Fruit fly (Drosophila melanogaster) whole organism, embryonic: ENCODE measurements around the gene CG4658.
A peak's percentile ranks its signal among the peaks of the same experiment; 100 is the strongest.

Experiments
- B-H2 ChIP-seq: fragments of 200-800 bp; sonication (Bioruptor generic); optimal IDR thresholded peaks from 2 replicates; lab custom pipeline; 2018; ENCODE audit warnings: missing biosample characterization, mild to moderate bottlenecking, missing genetic modification characterization
- Blimp-1 ChIP-seq: fragments of 200-800 bp; sonication (Bioruptor generic); optimal IDR thresholded peaks from 3 replicates; lab custom pipeline; 2018; ENCODE audit warnings: missing biosample characterization, missing genetic modification characterization, mild to moderate bottlenecking, moderate library complexity, missing genetic modification reagents
- CG10321 ChIP-seq: fragments of 200-800 bp; sonication (Bioruptor generic); IDR thresholded peaks from 2 replicates; pipeline ENCODE4 v1.3.6; 2022; ENCODE audit warnings: missing biosample characterization, missing genetic modification characterization
- CG10959 ChIP-seq: fragments of 200-800 bp; sonication (Bioruptor generic); IDR thresholded peaks from 2 replicates; pipeline ENCODE4 v1.3.6; 2022; ENCODE audit warnings: missing biosample characterization, missing genetic modification characterization
- CG10979 ChIP-seq: fragments of 200-800 bp; sonication (Bioruptor generic); optimal IDR thresholded peaks from 2 replicates; lab custom pipeline; 2018; ENCODE audit warnings: missing biosample characterization, mild to moderate bottlenecking, missing genetic modification characterization, moderate library complexity
- CG12071 ChIP-seq: fragments of 200-800 bp; sonication (Bioruptor generic); optimal IDR thresholded peaks from 3 replicates; lab custom pipeline; 2018; ENCODE audit warnings: missing biosample characterization, mild to moderate bottlenecking, missing genetic modification characterization
- CG12155 ChIP-seq: fragments of 200-800 bp; sonication (Bioruptor generic); optimal IDR thresholded peaks from 3 replicates; lab custom pipeline; 2016; ENCODE audit warnings: missing biosample characterization, missing genetic modification characterization
- CG12744 ChIP-seq: fragments of 200-800 bp; sonication (Bioruptor generic); optimal IDR thresholded peaks from 2 replicates; lab custom pipeline; 2016; ENCODE audit warnings: missing biosample characterization, missing genetic modification characterization
- CG12942 ChIP-seq: fragments of 200-800 bp; sonication (Bioruptor generic); optimal IDR thresholded peaks from 3 replicates; lab custom pipeline; 2016; ENCODE audit warnings: missing biosample characterization, missing genetic modification characterization
- CG13624 ChIP-seq: fragments of 200-800 bp; sonication (Bioruptor generic); optimal IDR thresholded peaks from 2 replicates; lab custom pipeline; 2016; ENCODE audit warnings: missing biosample characterization, missing genetic modification characterization
- CG15073 ChIP-seq: fragments of 200-800 bp; sonication (Bioruptor generic); optimal IDR thresholded peaks from 2 replicates; lab custom pipeline; 2016; ENCODE audit warnings: missing biosample characterization, missing genetic modification characterization
- CG15479 ChIP-seq: fragments of 200-800 bp; sonication (Bioruptor generic); optimal IDR thresholded peaks from 3 replicates; lab custom pipeline; 2019; ENCODE audit warnings: missing biosample characterization, mild to moderate bottlenecking, missing genetic modification characterization, moderate library complexity
- CG15514 ChIP-seq: fragments of 200-800 bp; sonication (Bioruptor generic); optimal IDR thresholded peaks from 3 replicates; lab custom pipeline; 2017; ENCODE audit warnings: missing biosample characterization, missing genetic modification characterization, mild to moderate bottlenecking, moderate library complexity, missing genetic modification reagents
- CG17328 ChIP-seq: fragments of 200-800 bp; sonication (Bioruptor generic); IDR thresholded peaks from 2 replicates; pipeline ENCODE4 v1.3.6; 2022; ENCODE audit warnings: missing biosample characterization, missing genetic modification characterization
- CG1832 ChIP-seq: fragments of 200-800 bp; sonication (Bioruptor generic); optimal IDR thresholded peaks from 2 replicates; lab custom pipeline; 2017; ENCODE audit warnings: missing biosample characterization, mild to moderate bottlenecking, missing genetic modification characterization, inconsistent platforms
- CG33557 ChIP-seq: fragments of 200-800 bp; sonication (Bioruptor generic); optimal IDR thresholded peaks from 2 replicates; lab custom pipeline; 2019; ENCODE audit warnings: missing biosample characterization, mild to moderate bottlenecking, missing genetic modification characterization, moderate library complexity
- CG34422 ChIP-seq: fragments of 200-800 bp; sonication (Bioruptor generic); IDR thresholded peaks from 3 replicates; pipeline ENCODE4 v1.3.6; 2022; ENCODE audit warnings: missing biosample characterization, missing genetic modification characterization
- CG3847 ChIP-seq: fragments of 200-800 bp; sonication (Bioruptor generic); IDR thresholded peaks from 2 replicates; pipeline ENCODE4 v1.3.6; 2022; ENCODE audit warnings: missing biosample characterization, missing genetic modification characterization
- CG4707 ChIP-seq: fragments of 200-800 bp; sonication (Bioruptor generic); optimal IDR thresholded peaks from 2 replicates; lab custom pipeline; 2018; ENCODE audit warnings: missing biosample characterization, mild to moderate bottlenecking, missing genetic modification characterization, moderate library complexity
- CG7556 ChIP-seq: fragments of 200-800 bp; sonication (Bioruptor generic); optimal IDR thresholded peaks from 2 replicates; lab custom pipeline; 2017; ENCODE audit warnings: missing biosample characterization, mild to moderate bottlenecking, missing genetic modification characterization
- CG8765 ChIP-seq: fragments of 200-800 bp; sonication (Bioruptor generic); IDR thresholded peaks from 2 replicates; pipeline ENCODE4 v1.3.6; 2022; ENCODE audit warnings: missing biosample characterization, missing genetic modification characterization
- CG9876 ChIP-seq: fragments of 200-800 bp; sonication (Bioruptor generic); optimal IDR thresholded peaks from 2 replicates; lab custom pipeline; 2016; ENCODE audit warnings: missing biosample characterization, missing genetic modification characterization
- Doc2 ChIP-seq: fragments of 200-800 bp; sonication (Bioruptor generic); IDR thresholded peaks from 2 replicates; pipeline ENCODE4 v1.3.6; 2022; ENCODE audit warnings: missing biosample characterization, missing genetic modification characterization
- E2f1 ChIP-seq: fragments of 200-800 bp; sonication (Bioruptor generic); IDR thresholded peaks from 2 replicates; pipeline ENCODE4 v1.3.6; 2022; ENCODE audit warnings: missing biosample characterization, missing genetic modification characterization
- Fer3 ChIP-seq: fragments of 200-800 bp; sonication (Bioruptor generic); optimal IDR thresholded peaks from 2 replicates; lab custom pipeline; 2018; ENCODE audit warnings: missing biosample characterization, mild to moderate bottlenecking, missing genetic modification characterization, moderate library complexity
- Gsc ChIP-seq: fragments of 200-800 bp; sonication (Bioruptor generic); IDR thresholded peaks from 2 replicates; pipeline ENCODE4 v1.3.6; 2022; ENCODE audit warnings: missing biosample characterization, missing genetic modification characterization
- MBD-R2 ChIP-seq: fragments of 200-800 bp; sonication (Bioruptor generic); IDR thresholded peaks from 2 replicates; pipeline ENCODE4 v1.3.6; 2022; ENCODE audit warnings: missing biosample characterization, missing genetic modification characterization
- NFAT ChIP-seq: fragments of 200-800 bp; sonication (Bioruptor generic); IDR thresholded peaks from 2 replicates; pipeline ENCODE4 v1.3.6; 2022; ENCODE audit warnings: missing biosample characterization, missing genetic modification characterization
- Ptx1 ChIP-seq: fragments of 200-800 bp; sonication (Bioruptor generic); IDR thresholded peaks from 2 replicates; pipeline ENCODE4 v1.3.6; 2022; ENCODE audit warnings: missing biosample characterization, missing genetic modification characterization
- TFAM ChIP-seq: fragments of 200-800 bp; sonication (Bioruptor generic); optimal IDR thresholded peaks from 2 replicates; lab custom pipeline; 2017; ENCODE audit warnings: missing biosample characterization, missing genetic modification characterization, inconsistent platforms
- abd-A ChIP-seq: fragments of 200-800 bp; sonication (Bioruptor generic); optimal IDR thresholded peaks from 3 replicates; lab custom pipeline; 2019; ENCODE audit warnings: missing biosample characterization, mild to moderate bottlenecking, missing genetic modification characterization, moderate library complexity
- cg ChIP-seq: fragments of 200-800 bp; sonication (Bioruptor generic); optimal IDR thresholded peaks from 3 replicates; lab custom pipeline; 2019; ENCODE audit warnings: missing biosample characterization, mild to moderate bottlenecking, missing genetic modification characterization, moderate library complexity
- corto ChIP-seq: fragments of 200-800 bp; sonication (Bioruptor generic); optimal IDR thresholded peaks from 2 replicates; lab custom pipeline; 2016; ENCODE audit warnings: missing biosample characterization, mild to moderate bottlenecking, missing genetic modification characterization, moderate library complexity
- crol ChIP-seq: fragments of 200-800 bp; sonication (Bioruptor generic); IDR thresholded peaks from 2 replicates; pipeline ENCODE4 v1.3.6; 2022; ENCODE audit warnings: missing biosample characterization, missing genetic modification characterization
- danr ChIP-seq: fragments of 200-800 bp; sonication (Bioruptor generic); IDR thresholded peaks from 2 replicates; pipeline ENCODE4 v1.3.6; 2022; ENCODE audit warnings: missing biosample characterization, missing genetic modification characterization
- disco-r ChIP-seq: fragments of 200-800 bp; sonication (Bioruptor generic); optimal IDR thresholded peaks from 2 replicates; lab custom pipeline; 2016; ENCODE audit warnings: missing biosample characterization, missing genetic modification characterization
- dmrt11E ChIP-seq: fragments of 200-800 bp; sonication (Bioruptor generic); optimal IDR thresholded peaks from 3 replicates; lab custom pipeline; 2018; ENCODE audit warnings: missing biosample characterization, mild to moderate bottlenecking, missing genetic modification characterization, moderate library complexity
- en ChIP-seq: fragments of 200-800 bp; sonication (Bioruptor generic); optimal IDR thresholded peaks from 2 replicates; lab custom pipeline; 2016; ENCODE audit warnings: missing biosample characterization, missing genetic modification characterization
- kni ChIP-seq: fragments of 200-800 bp; sonication (Bioruptor generic); optimal IDR thresholded peaks from 3 replicates; lab custom pipeline; 2017; ENCODE audit warnings: mild to moderate bottlenecking, missing biosample characterization, missing genetic modification reagents, missing genetic modification characterization
- maf-S ChIP-seq: fragments of 200-800 bp; sonication (Bioruptor generic); optimal IDR thresholded peaks from 2 replicates; lab custom pipeline; 2016; ENCODE audit warnings: missing biosample characterization, missing genetic modification characterization
- nau ChIP-seq: fragments of 200-800 bp; sonication (Bioruptor generic); optimal IDR thresholded peaks from 3 replicates; lab custom pipeline; 2017; ENCODE audit warnings: missing biosample characterization, mild to moderate bottlenecking, missing genetic modification characterization, missing genetic modification reagents
- pb ChIP-seq: fragments of 200-800 bp; sonication (Bioruptor generic); optimal IDR thresholded peaks from 3 replicates; lab custom pipeline; 2016; ENCODE audit warnings: missing biosample characterization, missing genetic modification characterization
- pita ChIP-seq: fragments of 200-800 bp; sonication (Bioruptor generic); optimal IDR thresholded peaks from 2 replicates; lab custom pipeline; 2017; ENCODE audit warnings: missing biosample characterization, mild to moderate bottlenecking, missing genetic modification characterization
- ranshi ChIP-seq: fragments of 200-800 bp; sonication (Bioruptor generic); IDR thresholded peaks from 2 replicates; pipeline ENCODE4 v1.3.6; 2022; ENCODE audit warnings: missing biosample characterization, missing genetic modification characterization
- row ChIP-seq: fragments of 200-800 bp; sonication (Bioruptor generic); IDR thresholded peaks from 3 replicates; pipeline ENCODE4 v1.3.6; 2022; ENCODE audit warnings: missing biosample characterization, missing genetic modification characterization
- sd ChIP-seq: fragments of 200-800 bp; sonication (Bioruptor generic); optimal IDR thresholded peaks from 3 replicates; lab custom pipeline; 2018; ENCODE audit warnings: missing biosample characterization, mild to moderate bottlenecking, missing genetic modification characterization, moderate library complexity
- sens-2 ChIP-seq: fragments of 200-800 bp; sonication (Bioruptor generic); IDR thresholded peaks from 2 replicates; pipeline ENCODE4 v1.3.6; 2022; ENCODE audit warnings: missing biosample characterization, missing genetic modification characterization
- seq ChIP-seq: fragments of 200-800 bp; sonication (Bioruptor generic); IDR thresholded peaks from 2 replicates; pipeline ENCODE4 v1.3.6; 2022; ENCODE audit warnings: missing biosample characterization, missing genetic modification characterization
- sqz ChIP-seq: fragments of 200-800 bp; sonication (Bioruptor generic); optimal IDR thresholded peaks from 3 replicates; lab custom pipeline; 2018; ENCODE audit warnings: missing biosample characterization, mild to moderate bottlenecking, missing genetic modification characterization
- toy ChIP-seq: fragments of 200-800 bp; sonication (Bioruptor generic); IDR thresholded peaks from 2 replicates; pipeline ENCODE4 v1.3.6; 2022; ENCODE audit warnings: missing biosample characterization, missing genetic modification characterization
- unpg ChIP-seq: fragments of 200-800 bp; sonication (Bioruptor generic); optimal IDR thresholded peaks from 3 replicates; lab custom pipeline; 2018; ENCODE audit warnings: missing biosample characterization, mild to moderate bottlenecking, missing genetic modification characterization, moderate library complexity

Gene CG4658

dm6 chr2L:9954119-9954518 is 2.8 kb upstream of the CG4658 start, which contains the start of the genes CG13126 and CG4709 (continued):
- TF ChIP-seq CG8765 (GFP tag; lab: Robert Waterston, UW) (peak; percentile 74), CG12155 (GFP tag; lab: Kevin White, UChicago) (peak; percentile 86), CG15479 (GFP tag; lab: Kevin White, UChicago) (no peak), Doc2 (GFP tag; lab: Robert Waterston, UW) (no peak), CG4707 (peak; percentile 57), B-H2 (GFP tag; lab: Kevin White, UChicago) (peak; percentile 84), CG34422 (GFP tag; lab: Robert Waterston, UW) (peak; percentile 93), CG3847 (GFP tag; lab: Robert Waterston, UW) (peak; percentile 84), CG7556 (GFP tag; lab: Kevin White, UChicago) (peak; percentile 92), crol (GFP tag; lab: Robert Waterston, UW) (no peak), en (GFP tag; lab: Kevin White, UChicago) (peak; percentile 24), CG12744 (GFP tag; lab: Kevin White, UChicago) (no peak), CG12942 (GFP tag; lab: Kevin White, UChicago) (peak; percentile 87), danr (GFP tag; lab: Robert Waterston, UW) (peak; percentile 70), cg (GFP tag; lab: Kevin White, UChicago) (no peak), ranshi (GFP tag; lab: Robert Waterston, UW) (peak; percentile 91), CG15073 (GFP tag; lab: Kevin White, UChicago) (peak; percentile 57), pb (GFP tag; lab: Kevin White, UChicago) (no peak), kni (GFP tag; lab: Kevin White, UChicago) (no peak), CG12071 (peak; percentile 29), seq (GFP tag; lab: Robert Waterston, UW) (peak; percentile 66; the same call in 1 of the 2 replicates), CG10959 (GFP tag; lab: Robert Waterston, UW) (peak; percentile 80), disco-r (GFP tag; lab: Kevin White, UChicago) (no peak), abd-A (no peak), corto (GFP tag; lab: Kevin White, UChicago) (peak; percentile 82), Ptx1 (GFP tag; lab: Robert Waterston, UW) (peak; percentile 93), CG10321 (GFP tag; lab: Robert Waterston, UW) (peak; percentile 58), CG13624 (GFP tag; lab: Kevin White, UChicago) (peak; percentile 41), sd (peak; percentile 67), toy (GFP tag; lab: Robert Waterston, UW) (0 out of 2 replicates have a peak, but pooled peaks have one; percentile 45), unpg (peak; percentile 93), E2f1 (GFP tag; lab: Robert Waterston, UW) (peak; percentile 87), sens-2 (GFP tag; lab: Robert Waterston, UW) (peak; percentile 67; the same call in 1 of the 2 replicates), TFAM (peak; percentile 43), maf-S (GFP tag; lab: Kevin White, UChicago) (no peak), CG9876 (GFP tag; lab: Kevin White, UChicago) (no peak), Fer3 (peak; percentile 94), CG33557 (GFP tag; lab: Kevin White, UChicago) (peak; percentile 87), CG17328 (peak; percentile 83), nau (peak; percentile 85), NFAT (GFP tag; lab: Robert Waterston, UW) (peak; percentile 71; the same call in 1 of the 2 replicates), CG15514 (GFP tag; lab: Kevin White, UChicago) (peak; percentile 86), sqz (GFP tag; lab: Kevin White, UChicago) (peak; percentile 84), CG1832 (GFP tag; lab: Kevin White, UChicago) (no peak), dmrt11E (peak; percentile 94), row (GFP tag; lab: Robert Waterston, UW) (peak; percentile 96), CG10979 (tag; lab: Kevin White, UChicago) (peak; percentile 96), Blimp-1 (GFP tag; lab: Kevin White, UChicago) (peak; percentile 94), MBD-R2 (GFP tag; lab: Robert Waterston, UW) (peak; percentile 99), pita (no peak), Gsc (peak; percentile 64)
